Worm (Caenorhabditis elegans): ENCODE results near the gene F36H12.17.
"Not testable (repeated sequence)": the region's sequence is repeated elsewhere in the genome, so short reads cannot be mapped to it uniquely, and the experiment has no call there.

DNA sequence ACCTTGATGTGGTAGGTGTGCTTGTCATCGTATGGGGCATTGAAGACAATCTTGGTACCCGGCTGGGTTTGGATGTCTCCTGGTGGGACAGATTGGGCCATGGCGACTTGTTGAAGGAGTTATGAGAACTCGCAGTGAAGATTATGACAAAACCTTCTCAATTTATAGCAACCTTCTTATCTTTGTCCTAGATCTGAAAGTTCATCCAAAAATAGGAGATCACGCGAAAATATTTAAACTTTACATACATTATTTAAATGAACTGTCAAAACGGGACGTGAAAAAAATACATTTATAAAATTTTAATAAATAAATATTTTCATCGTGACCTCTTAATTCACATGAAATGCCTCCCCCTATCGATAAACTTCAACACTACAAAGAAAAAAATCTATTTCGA is 35.4 kb upstream of the F36H12.17 start, which contains the start of the genes msp-59 and ZK354.2:
- not testable (repeated sequence) for TF ChIP-seq nhr-11 (tag; optimal IDR thresholded peaks at IDR 0.05); unc-55 (GFP tag; optimal IDR thresholded peaks at IDR 0.05); elt-2 (tag; optimal IDR thresholded peaks at IDR 0.05)

Measured in whole organism, late embryonic.